Fruit fly (Drosophila melanogaster) whole organism, prepupa: ENCODE data around the gene CG15771.

ENCODE experiments used
- CG10631 ChIP-seq: fragments of 200-800 bp; sonication (Bioruptor generic); optimal IDR thresholded peaks from 2 replicates; lab custom pipeline; 2016; ENCODE audit warnings: missing biosample characterization, missing genetic modification characterization
- CG10669 ChIP-seq: fragments of 200-800 bp; sonication (Bioruptor generic); optimal IDR thresholded peaks from 3 replicates; lab custom pipeline; 2018; ENCODE audit warnings: missing biosample characterization, mild to moderate bottlenecking, missing genetic modification characterization, moderate library complexity
- CG11294 ChIP-seq: fragments of 200-800 bp; sonication (Bioruptor generic); IDR thresholded peaks from 2 replicates; pipeline ENCODE4 v1.3.6; 2022; ENCODE audit warnings: missing biosample characterization, missing genetic modification characterization
- CG11762 ChIP-seq: fragments of 200-800 bp; sonication (Bioruptor generic); optimal IDR thresholded peaks from 3 replicates; lab custom pipeline; 2016; ENCODE audit warnings: missing biosample characterization, missing genetic modification characterization; ENCODE audit not compliant: insufficient read depth
- CG11902 ChIP-seq: fragments of 200-800 bp; sonication (Bioruptor generic); optimal IDR thresholded peaks from 3 replicates; lab custom pipeline; 2016; ENCODE audit warnings: missing biosample characterization, missing genetic modification characterization
- CG15336 ChIP-seq: fragments of 200-800 bp; sonication (Bioruptor generic); IDR thresholded peaks from 2 replicates; pipeline ENCODE4 v1.3.6; 2022; ENCODE audit warnings: missing biosample characterization, missing genetic modification characterization
- CG31627 ChIP-seq: fragments of 200-800 bp; sonication (Bioruptor generic); optimal IDR thresholded peaks from 3 replicates; lab custom pipeline; 2016; ENCODE audit warnings: missing biosample characterization, missing genetic modification characterization
- CG32006 ChIP-seq: fragments of 200-800 bp; sonication (Bioruptor generic); optimal IDR thresholded peaks from 3 replicates; lab custom pipeline; 2017; ENCODE audit warnings: missing biosample characterization, mild to moderate bottlenecking, missing genetic modification characterization
- CG34406 ChIP-seq: fragments of 200-800 bp; sonication (Bioruptor generic); optimal IDR thresholded peaks from 3 replicates; lab custom pipeline; 2016; ENCODE audit warnings: missing biosample characterization, missing genetic modification characterization
- CG3919 ChIP-seq: fragments of 200-800 bp; sonication (Bioruptor generic); optimal IDR thresholded peaks from 3 replicates; lab custom pipeline; 2016; ENCODE audit warnings: missing biosample characterization, missing genetic modification characterization
- CG4318 ChIP-seq: fragments of 200-800 bp; sonication (Bioruptor generic); optimal IDR thresholded peaks from 3 replicates; lab custom pipeline; 2017; ENCODE audit warnings: missing biosample characterization, mild to moderate bottlenecking, missing genetic modification characterization
- CG6163 ChIP-seq: fragments of 200-800 bp; sonication (Bioruptor generic); IDR thresholded peaks from 3 replicates; pipeline ENCODE4 v1.3.6; 2022; ENCODE audit warnings: missing biosample characterization, missing genetic modification characterization
- CG6792 ChIP-seq: fragments of 200-800 bp; sonication (Bioruptor generic); optimal IDR thresholded peaks from 3 replicates; lab custom pipeline; 2016; ENCODE audit warnings: missing biosample characterization, missing genetic modification characterization
- CG6854 ChIP-seq: fragments of 200-800 bp; sonication (Bioruptor generic); optimal IDR thresholded peaks from 2 replicates; lab custom pipeline; 2017; ENCODE audit warnings: missing biosample characterization, mild to moderate bottlenecking, missing genetic modification characterization
- CG7368 ChIP-seq: fragments of 200-800 bp; sonication (Bioruptor generic); optimal IDR thresholded peaks from 3 replicates; lab custom pipeline; 2016; ENCODE audit warnings: missing biosample characterization, missing genetic modification characterization
- CG8119 ChIP-seq: fragments of 200-800 bp; sonication (Bioruptor generic); IDR thresholded peaks from 3 replicates; pipeline ENCODE4 v1.3.6; 2022; ENCODE audit warnings: missing biosample characterization, missing genetic modification characterization
- CG8319 ChIP-seq: fragments of 200-800 bp; sonication (Bioruptor generic); optimal IDR thresholded peaks from 3 replicates; lab custom pipeline; 2016; ENCODE audit warnings: missing biosample characterization, missing genetic modification characterization
- CG8632 ChIP-seq: fragments of 200-800 bp; sonication (Bioruptor generic); optimal IDR thresholded peaks from 3 replicates; lab custom pipeline; 2016; ENCODE audit warnings: missing biosample characterization, missing genetic modification characterization
- Eip75B ChIP-seq: fragments of 200-800 bp; sonication (Bioruptor generic); optimal IDR thresholded peaks from 3 replicates; lab custom pipeline; 2016; ENCODE audit warnings: missing biosample characterization, missing genetic modification characterization
- Eip78C ChIP-seq: fragments of 200-800 bp; sonication (Bioruptor generic); peaks from one replicate; lab custom pipeline; 2016; ENCODE audit warnings: missing biosample characterization, missing genetic modification characterization
- Eip93F ChIP-seq: fragments of 200-800 bp; sonication (Bioruptor generic); optimal IDR thresholded peaks from 2 replicates; lab custom pipeline; 2016; ENCODE audit warnings: missing biosample characterization, mild to moderate bottlenecking, missing genetic modification characterization
- Ets21C ChIP-seq: fragments of 200-800 bp; sonication (Bioruptor generic); optimal IDR thresholded peaks from 3 replicates; lab custom pipeline; 2016; ENCODE audit warnings: missing biosample characterization, missing genetic modification characterization
- Ets96B ChIP-seq: fragments of 200-800 bp; optimal IDR thresholded peaks from 2 replicates; lab custom pipeline; 2019; ENCODE audit warnings: missing biosample characterization, mild to moderate bottlenecking, missing genetic modification characterization, moderate library complexity
- Gug ChIP-seq: fragments of 200-800 bp; sonication (Bioruptor generic); IDR thresholded peaks from 2 replicates; pipeline ENCODE4 v1.3.6; 2022; ENCODE audit warnings: missing biosample characterization, missing genetic modification characterization
- Hr38 ChIP-seq: sonication (Bioruptor generic); optimal IDR thresholded peaks from 2 replicates; lab custom pipeline; 2016; ENCODE audit warnings: missing biosample characterization, missing genetic modification characterization
- Hr39 ChIP-seq: fragments of 200-800 bp; sonication (Bioruptor generic); optimal IDR thresholded peaks from 2 replicates; lab custom pipeline; 2016; ENCODE audit warnings: missing biosample characterization, missing genetic modification characterization
- Lpt ChIP-seq: fragments of 200-800 bp; sonication (Bioruptor generic); optimal IDR thresholded peaks from 3 replicates; lab custom pipeline; 2016; ENCODE audit warnings: missing biosample characterization, missing genetic modification characterization
- Met ChIP-seq: fragments of 200-800 bp; sonication (Bioruptor generic); optimal IDR thresholded peaks from 3 replicates; lab custom pipeline; 2016; ENCODE audit warnings: missing biosample characterization, missing genetic modification characterization
- Smox ChIP-seq: fragments of 200-800 bp; sonication (Bioruptor generic); optimal IDR thresholded peaks from 3 replicates; lab custom pipeline; 2016; ENCODE audit warnings: missing biosample characterization, missing genetic modification characterization
- Sox102F ChIP-seq: fragments of 200-800 bp; sonication (Bioruptor generic); optimal IDR thresholded peaks from 2 replicates; lab custom pipeline; 2016; ENCODE audit warnings: missing biosample characterization, mild to moderate bottlenecking, missing genetic modification characterization
- Sox14 ChIP-seq: fragments of 200-800 bp; sonication (Bioruptor generic); optimal IDR thresholded peaks from 3 replicates; lab custom pipeline; 2016; ENCODE audit warnings: missing biosample characterization, missing genetic modification characterization
- Sox15 ChIP-seq: fragments of 200-800 bp; sonication (Bioruptor generic); optimal IDR thresholded peaks from 3 replicates; lab custom pipeline; 2016; ENCODE audit warnings: missing biosample characterization, missing genetic modification characterization
- achi ChIP-seq: fragments of 200-800 bp; sonication (Bioruptor generic); optimal IDR thresholded peaks from 3 replicates; lab custom pipeline; 2016; ENCODE audit warnings: missing biosample characterization, missing genetic modification characterization
- acj6 ChIP-seq: fragments of 200-800 bp; sonication (Bioruptor generic); optimal IDR thresholded peaks from 3 replicates; lab custom pipeline; 2016; ENCODE audit warnings: missing biosample characterization, missing genetic modification characterization
- cyc ChIP-seq: fragments of 200-800 bp; sonication (Bioruptor generic); optimal IDR thresholded peaks from 3 replicates; lab custom pipeline; 2016; ENCODE audit warnings: missing biosample characterization, missing genetic modification characterization
- dsx ChIP-seq: fragments of 200-800 bp; optimal IDR thresholded peaks from 3 replicates; lab custom pipeline; 2019; ENCODE audit warnings: missing biosample characterization, mild to moderate bottlenecking, missing genetic modification characterization, moderate library complexity; ENCODE audit not compliant: poor library complexity, severe bottlenecking
- eg ChIP-seq: fragments of 200-800 bp; sonication (Bioruptor generic); IDR thresholded peaks from 3 replicates; pipeline ENCODE4 v1.3.6; 2022; ENCODE audit warnings: missing biosample characterization, missing genetic modification characterization
- esn ChIP-seq: fragments of 200-800 bp; sonication (Bioruptor generic); optimal IDR thresholded peaks from 2 replicates; lab custom pipeline; 2016; ENCODE audit warnings: missing biosample characterization, mild to moderate bottlenecking, missing genetic modification characterization, moderate library complexity
- fd85E ChIP-seq: fragments of 200-800 bp; sonication (Bioruptor generic); optimal IDR thresholded peaks from 3 replicates; lab custom pipeline; 2016; ENCODE audit warnings: missing biosample characterization, missing genetic modification characterization
- fkh ChIP-seq: fragments of 200-800 bp; sonication (Bioruptor generic); optimal IDR thresholded peaks from 3 replicates; lab custom pipeline; 2017; ENCODE audit warnings: missing biosample characterization, mild to moderate bottlenecking, missing genetic modification characterization, moderate library complexity
- lz ChIP-seq: fragments of 200-800 bp; sonication (Bioruptor generic); optimal IDR thresholded peaks from 3 replicates; lab custom pipeline; 2016; ENCODE audit warnings: missing biosample characterization, missing genetic modification characterization
- net ChIP-seq: fragments of 200-800 bp; sonication (Bioruptor generic); optimal IDR thresholded peaks from 3 replicates; lab custom pipeline; 2016; ENCODE audit warnings: missing biosample characterization, missing genetic modification characterization
- pdm3 ChIP-seq: fragments of 200-800 bp; sonication (Bioruptor generic); optimal IDR thresholded peaks from 3 replicates; lab custom pipeline; 2016; ENCODE audit warnings: missing biosample characterization, missing genetic modification characterization
- spab ChIP-seq: fragments of 200-800 bp; sonication (Bioruptor generic); optimal IDR thresholded peaks from 2 replicates; lab custom pipeline; 2017; ENCODE audit warnings: missing biosample characterization, mild to moderate bottlenecking, missing genetic modification characterization, missing genetic modification reagents
- svp ChIP-seq: fragments of 200-800 bp; sonication (Bioruptor generic); peaks from one replicate; lab custom pipeline; 2016; ENCODE audit warnings: missing biosample characterization, missing genetic modification characterization
- topi ChIP-seq: fragments of 200-800 bp; sonication (Bioruptor generic); optimal IDR thresholded peaks from 3 replicates; lab custom pipeline; 2016; ENCODE audit warnings: missing biosample characterization, missing genetic modification characterization
- vri ChIP-seq: fragments of 200-800 bp; sonication (Bioruptor generic); optimal IDR thresholded peaks from 3 replicates; lab custom pipeline; 2016; ENCODE audit warnings: missing biosample characterization, mild to moderate bottlenecking, missing genetic modification characterization

The CG15771 gene

DNA sequence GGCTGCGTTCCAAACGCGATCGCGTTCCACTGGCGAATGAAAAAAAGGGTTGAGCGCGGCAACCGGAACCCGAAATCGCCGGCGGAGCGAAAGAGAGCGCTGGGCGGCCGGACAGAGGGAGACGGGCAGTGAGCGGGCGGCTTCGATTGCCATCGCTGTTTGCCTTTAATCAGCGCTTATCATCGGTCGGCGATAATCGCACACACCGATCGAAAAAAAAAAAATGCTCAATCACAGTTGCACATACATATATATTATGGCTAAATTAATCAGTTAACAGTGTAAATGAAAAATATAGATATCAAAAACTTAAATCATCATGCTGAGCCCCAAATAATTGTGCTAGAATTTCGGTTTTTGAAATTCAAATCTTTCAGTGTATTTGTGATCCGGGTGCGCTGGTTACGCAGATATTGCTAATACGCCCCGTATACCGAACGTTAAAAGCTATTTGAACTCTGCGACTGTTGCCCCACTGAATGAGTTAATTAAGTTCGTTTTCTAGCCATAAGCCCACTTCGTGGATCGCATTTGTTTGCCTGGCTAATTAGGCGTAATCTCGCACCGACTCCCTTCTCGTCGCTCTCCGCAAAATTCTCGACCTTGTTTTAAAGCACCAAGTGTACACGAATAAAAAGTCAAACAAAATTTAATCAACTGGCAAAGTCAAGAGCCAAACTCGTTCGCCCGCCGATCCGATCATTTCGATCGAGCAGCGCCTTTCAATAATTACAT, 37.5 kb upstream of the CG15771 start, which contains the start of gene CG33080:
Gene CG33080 (minus strand): TSS at position 38 of the 735 bp plus-strand sequence.
- peak; percentile 39 for TF ChIP-seq topi (GFP tag; lab: Kevin White, UChicago)
- peak; percentile 36 for TF ChIP-seq esn (GFP tag; lab: Kevin White, UChicago)
- peak; percentile 13 for TF ChIP-seq vri
- peak; percentile 41 for TF ChIP-seq Met
- TF ChIP-seq cyc (GFP tag; lab: Kevin White, UChicago): peak; percentile 7
- TF ChIP-seq Sox102F (GFP tag; lab: Kevin White, UChicago): no peak
- TF ChIP-seq CG32006 (GFP tag; lab: Kevin White, UChicago): no peak
- peak; percentile 26 for TF ChIP-seq pdm3 (GFP tag; lab: Kevin White, UChicago)
- TF ChIP-seq CG8119 (GFP tag; lab: Robert Waterston, UW): 0 out of 3 replicates have a peak, but pooled peaks have one; percentile 28
- peak; percentile 17 for TF ChIP-seq CG6792 (GFP tag; lab: Kevin White, UChicago)
- TF ChIP-seq svp (GFP tag; lab: Kevin White, UChicago): peak; percentile 21
- peak; percentile 28 for TF ChIP-seq CG31627
- TF ChIP-seq acj6 (GFP tag; lab: Kevin White, UChicago): peak; percentile 0
- TF ChIP-seq lz (GFP tag; lab: Kevin White, UChicago): peak; percentile 0
- TF ChIP-seq Eip78C (GFP tag; lab: Kevin White, UChicago): peak; percentile 31
- TF ChIP-seq Smox: peak; percentile 38
- no peak for TF ChIP-seq Hr38 (GFP tag; lab: Kevin White, UChicago)
- TF ChIP-seq CG10669 (GFP tag; lab: Kevin White, UChicago): no peak
- TF ChIP-seq Hr39: peak; percentile 20
- peak; percentile 15 for TF ChIP-seq achi
- no peak for TF ChIP-seq Sox15 (GFP tag; lab: Kevin White, UChicago)

DNA sequence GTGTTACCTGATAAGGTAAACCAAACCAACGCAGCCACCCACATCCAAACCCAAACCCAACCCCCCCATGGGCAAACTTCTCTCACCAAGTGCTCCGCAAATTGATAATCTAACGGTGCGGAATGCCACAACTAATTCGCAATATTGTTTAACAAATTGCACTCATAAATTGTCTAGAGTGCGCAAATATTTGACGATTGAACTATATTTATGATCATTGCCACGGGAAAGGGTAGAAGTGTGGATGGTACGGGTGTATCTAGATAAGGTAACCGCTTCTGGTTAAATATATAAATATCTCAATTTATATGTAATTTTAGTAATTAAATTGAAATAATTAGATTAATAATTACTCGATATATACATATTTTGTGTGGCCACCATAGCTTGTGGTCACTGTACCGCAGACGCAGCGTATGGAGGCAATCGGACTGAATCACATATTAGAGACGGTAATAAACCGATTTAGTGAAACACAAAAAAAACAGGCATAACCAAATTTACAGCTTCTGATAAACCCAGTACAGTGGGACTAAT, 36.8 kb upstream of the CG15771 start:
- TF ChIP-seq vri: peak; percentile 39
- TF ChIP-seq Ets96B (tag; lab: Kevin White, UChicago): no peak
- peak; percentile 67 for TF ChIP-seq CG15336
- TF ChIP-seq CG8632 (GFP tag; lab: Kevin White, UChicago): no peak
- no peak for TF ChIP-seq fd85E (GFP tag; lab: Kevin White, UChicago)
- TF ChIP-seq lz (GFP tag; lab: Kevin White, UChicago): no peak
- no peak for TF ChIP-seq cyc (GFP tag; lab: Kevin White, UChicago)
- no peak for TF ChIP-seq CG4318 (GFP tag; lab: Kevin White, UChicago)
- no peak for TF ChIP-seq Ets21C (GFP tag; lab: Kevin White, UChicago)
- peak; percentile 5 for TF ChIP-seq acj6 (GFP tag; lab: Kevin White, UChicago)
- peak; percentile 22 for TF ChIP-seq esn (GFP tag; lab: Kevin White, UChicago)
- no peak for TF ChIP-seq Smox
- TF ChIP-seq dsx (GFP tag; lab: Kevin White, UChicago): no peak
- TF ChIP-seq CG8319: no peak
- TF ChIP-seq CG32006 (GFP tag; lab: Kevin White, UChicago): peak; percentile 33
- TF ChIP-seq svp (GFP tag; lab: Kevin White, UChicago): no peak
- TF ChIP-seq eg (GFP tag; lab: Robert Waterston, UW): peak; percentile 72
- peak; percentile 76 for TF ChIP-seq Eip78C (GFP tag; lab: Kevin White, UChicago)
- no peak for TF ChIP-seq fkh (GFP tag; lab: Kevin White, UChicago)
- peak; percentile 15 for TF ChIP-seq topi (GFP tag; lab: Kevin White, UChicago)
- TF ChIP-seq CG11762 (GFP tag; lab: Kevin White, UChicago): no peak
- no peak for TF ChIP-seq Hr38 (GFP tag; lab: Kevin White, UChicago)
- peak; percentile 9 for TF ChIP-seq Sox102F (GFP tag; lab: Kevin White, UChicago)
- no peak for TF ChIP-seq CG6792 (GFP tag; lab: Kevin White, UChicago)
- TF ChIP-seq Sox14 (GFP tag; lab: Kevin White, UChicago): no peak
- TF ChIP-seq CG10631 (GFP tag; lab: Kevin White, UChicago): no peak
- no peak for TF ChIP-seq CG6854 (GFP tag; lab: Kevin White, UChicago)
- TF ChIP-seq CG10669 (GFP tag; lab: Kevin White, UChicago): no peak
- TF ChIP-seq Eip93F (GFP tag; lab: Kevin White, UChicago): no peak
- peak; percentile 28 for TF ChIP-seq CG34406 (GFP tag; lab: Kevin White, UChicago)
- peak; percentile 42; the same call in 1 of the 2 replicates for TF ChIP-seq CG11294 (GFP tag; lab: Robert Waterston, UW)
- no peak for TF ChIP-seq CG11902 (GFP tag; lab: Kevin White, UChicago)
- no peak for TF ChIP-seq Eip75B (GFP tag; lab: Kevin White, UChicago)
- TF ChIP-seq CG7368 (GFP tag; lab: Kevin White, UChicago): no peak
- peak; percentile 55; the same call in 2 of the 3 replicates for TF ChIP-seq CG6163 (GFP tag; lab: Robert Waterston, UW)
- no peak for TF ChIP-seq Lpt (GFP tag; lab: Kevin White, UChicago)
- TF ChIP-seq net (GFP tag; lab: Kevin White, UChicago): no peak
- no peak for TF ChIP-seq spab (GFP tag; lab: Kevin White, UChicago)
- TF ChIP-seq Gug (GFP tag; lab: Robert Waterston, UW): no peak
- no peak for TF ChIP-seq Met
- peak; percentile 18 for TF ChIP-seq CG3919 (GFP tag; lab: Kevin White, UChicago)
